Worm (Caenorhabditis elegans): ENCODE data around the gene spe-29.

ce11 chrIV:9976284-9976683 is 42.6 kb downstream of the spe-29 start, which contains the start of gene C47E12.14:
- TF ChIP-seq dao-5 (tag; optimal IDR thresholded peaks at IDR 0.05) (no peak), him-1 (tag; optimal IDR thresholded peaks at IDR 0.05) (no peak), W03F9.2 (tag; optimal IDR thresholded peaks at IDR 0.05) (no peak)

Measured in whole organism, L4/young adult.